Fruit fly (Drosophila melanogaster): ENCODE results near the gene Baldspot.

DNA sequence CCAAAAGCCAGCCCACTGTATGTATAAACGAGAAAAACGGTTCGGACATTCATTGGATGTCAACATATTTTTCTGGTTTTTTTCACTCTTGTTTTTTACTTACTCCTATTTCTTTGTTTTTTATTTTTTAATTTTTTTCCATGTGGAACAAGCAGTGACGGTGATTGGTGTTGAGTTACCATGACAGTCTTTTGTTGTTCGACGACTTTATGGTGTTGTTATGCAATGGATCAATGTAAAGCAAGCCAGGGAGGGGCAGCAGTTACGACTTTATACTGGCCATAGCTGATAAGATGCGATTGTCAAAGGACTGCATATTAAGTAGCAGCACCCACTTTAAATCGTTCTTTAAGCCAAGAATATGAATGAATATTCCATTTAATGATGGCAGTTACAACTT lies 28.1 kb upstream of the Baldspot start:
- no peak for TF ChIP-seq CG8478 (optimal IDR thresholded peaks at IDR 0.05)
- no peak for TF ChIP-seq EcR (GFP tag; optimal IDR thresholded peaks at IDR 0.05)
- TF ChIP-seq pan (optimal IDR thresholded peaks at IDR 0.05) = no peak
- TF ChIP-seq Dll (optimal IDR thresholded peaks at IDR 0.05) = no peak
